Worm (Caenorhabditis elegans) whole organism, L1 larva: Measurements from ENCODE around the gene suds-3.

Experiments
- ama-1 ChIP-seq: fragments of 150-350 bp; optimal IDR thresholded peaks from 2 replicates; lab custom pipeline; 2014
- ceh-63 ChIP-seq: fragments of 200-800 bp; sonication (Bioruptor generic); optimal IDR thresholded peaks from 2 replicates; lab custom pipeline; 2018; ENCODE audit warnings: mild to moderate bottlenecking, missing genetic modification characterization, missing compliant biosample characterization
- efl-1 ChIP-seq, 4 experiments: fragments of 150-350 bp; optimal IDR thresholded peaks in 3 of 4; peaks in 1 of 4; 1 replicate in 1 of 4; 2 replicates in 3 of 4; lab custom pipeline; 2014; ENCODE audit warnings: missing biosample characterization in 2 of 4, missing genetic modification characterization in 2 of 4, missing genetic modification reagents in 2 of 4
- egl-13 ChIP-seq: sonication (generic microtip); optimal IDR thresholded peaks from 2 replicates; lab custom pipeline; 2016; ENCODE audit warnings: missing genotype, missing genetic modification reagents, missing genetic modification characterization, missing compliant biosample characterization
- fkh-10 ChIP-seq: sonication (generic microtip); optimal IDR thresholded peaks from 2 replicates; lab custom pipeline; 2017; ENCODE audit warnings: missing biosample characterization, missing genetic modification reagents, missing genetic modification characterization
- lsy-2 ChIP-seq, 2 experiments: fragments of 150-350 bp; optimal IDR thresholded peaks; 2 replicates each; lab custom pipeline; 2014; ENCODE audit warnings: missing biosample characterization in 2 of 2, missing genetic modification characterization in 2 of 2
- nhr-237 ChIP-seq: fragments of 150-350 bp; optimal IDR thresholded peaks from 2 replicates; lab custom pipeline; 2014; ENCODE audit warnings: missing biosample characterization, missing genetic modification characterization
- pqm-1 ChIP-seq: sonication (generic microtip); optimal IDR thresholded peaks from 3 replicates; lab custom pipeline; 2017; ENCODE audit warnings: missing biosample characterization, missing genetic modification characterization
- skn-1 ChIP-seq: fragments of 150-350 bp; optimal IDR thresholded peaks from 2 replicates; lab custom pipeline; 2014; ENCODE audit warnings: missing biosample characterization, missing genetic modification characterization
- snpc-4 ChIP-seq: fragments of 150-350 bp; optimal IDR thresholded peaks from 2 replicates; lab custom pipeline; 2014; ENCODE audit warnings: missing biosample characterization, missing genetic modification characterization

ce11 chrV:9915021-9915420 lies 15.8 kb upstream of the suds-3 start, which contains the start of gene mec-9:
- TF ChIP-seq skn-1 (tag; lab: Kevin White, UChicago) (no peak), ceh-63 (GFP tag; lab: Kevin White, UChicago) (no peak), ama-1 (lab: Kevin White, UChicago) (no peak), fkh-10 (no peak), efl-1 (optimal IDR thresholded peaks at IDR 0.05; lab: Kevin White, UChicago) (no peak), efl-1 (GFP tag; optimal IDR thresholded peaks at IDR 0.05 in 1 of 2; lab: Kevin White, UChicago) (no peak), snpc-4 (no peak), nhr-237 (tag; lab: Kevin White, UChicago) (no peak), pqm-1 (no peak), egl-13 (tag; lab: Kevin White, UChicago) (no peak), lsy-2 (tag; optimal IDR thresholded peaks at IDR 0.05; lab: Kevin White, UChicago) (no peak)
